Worm (Caenorhabditis elegans) whole organism, L3 larva: ENCODE measurements around the gene Y55B1AR.2.

Experiments
- ZK546.5 ChIP-seq: sonication (generic microtip); optimal IDR thresholded peaks from 2 replicates; lab custom pipeline; 2017; ENCODE audit warnings: missing biosample characterization, missing genetic modification characterization
- daf-12 ChIP-seq: fragments of 150-350 bp; optimal IDR thresholded peaks from 2 replicates; lab custom pipeline; 2014; ENCODE audit warnings: missing biosample characterization, missing genetic modification reagents, missing genetic modification characterization
- egl-5 ChIP-seq: fragments of 150-350 bp; optimal IDR thresholded peaks from 2 replicates; lab custom pipeline; 2017; ENCODE audit warnings: missing biosample characterization, missing genetic modification reagents, missing genetic modification characterization, inconsistent platforms
- sea-2 ChIP-seq: fragments of 150-350 bp; sonication (generic microtip); optimal IDR thresholded peaks from 4 replicates; lab custom pipeline; 2014; ENCODE audit warnings: missing biosample characterization, missing genetic modification reagents, missing genetic modification characterization
- snpc-4 ChIP-seq: fragments of 150-350 bp; optimal IDR thresholded peaks from 2 replicates; lab custom pipeline; 2014; ENCODE audit warnings: missing biosample characterization, missing genetic modification characterization
- unc-39 ChIP-seq: sonication (generic microtip); optimal IDR thresholded peaks from 4 replicates; lab custom pipeline; 2017; ENCODE audit warnings: missing biosample characterization, missing genetic modification characterization

DNA sequence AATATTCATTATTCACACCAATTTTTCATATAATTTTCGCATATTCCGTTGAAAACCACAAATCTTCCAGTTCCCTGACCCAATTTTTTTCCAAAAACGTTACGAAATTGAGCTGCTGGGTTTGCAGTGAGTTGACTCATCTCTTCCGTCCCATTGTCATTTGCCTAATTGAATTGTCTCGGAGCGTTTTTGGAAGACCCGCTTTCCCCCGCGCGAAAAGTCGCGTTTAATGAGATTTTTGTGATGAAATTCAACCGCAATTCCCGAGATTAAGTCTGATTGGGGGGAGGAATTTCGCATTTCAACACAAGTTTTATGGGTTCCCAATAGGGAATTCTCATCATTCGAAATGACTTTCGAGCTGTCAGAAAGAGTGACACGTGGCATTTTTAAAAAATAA, 13.3 kb upstream of the Y55B1AR.2 start:
- TF ChIP-seq ZK546.5 = no peak
- no peak for TF ChIP-seq sea-2 (GFP tag; lab: Kevin White, UChicago)
- no peak for TF ChIP-seq unc-39 (tag; lab: Kevin White, UChicago)
- TF ChIP-seq daf-12 (tag; lab: Kevin White, UChicago) = no peak
- no peak for TF ChIP-seq snpc-4 (tag; lab: Kevin White, UChicago)
- TF ChIP-seq egl-5 (tag; lab: Kevin White, UChicago) = no peak
